Worm (Caenorhabditis elegans): ENCODE measurements around the gene nos-3.

ce11 chrII:9700363-9700762, 45.8 kb upstream of the nos-3 start, which contains the start of the genes Y53C12A.8 and Y53C12A.7:
- no peak for TF ChIP-seq daf-8 (GFP tag; IDR thresholded peaks at IDR 0.05)
- no peak for TF ChIP-seq lin-13 (GFP tag; optimal IDR thresholded peaks at IDR 0.05)
- TF ChIP-seq nhr-25 (tag; optimal IDR thresholded peaks at IDR 0.05; ENCODE audit: borderline replicate concordance, insufficient read depth) = no peak
- TF ChIP-seq pqm-1 (tag; optimal IDR thresholded peaks at IDR 0.05) = no peak
- no peak for TF ChIP-seq unc-62 (GFP tag; optimal IDR thresholded peaks at IDR 0.05 in 1 of 2)
- no peak for TF ChIP-seq unc-62 (tag; optimal IDR thresholded peaks at IDR 0.05)
- TF ChIP-seq nhr-237 (tag; optimal IDR thresholded peaks at IDR 0.05) = no peak
- TF ChIP-seq hlh-30 (tag; optimal IDR thresholded peaks at IDR 0.05; ENCODE audit: insufficient read depth) = no peak
- no peak for TF ChIP-seq daf-12 (tag; optimal IDR thresholded peaks at IDR 0.05)
- no peak for TF ChIP-seq snpc-4 (tag; optimal IDR thresholded peaks at IDR 0.05)
- TF ChIP-seq zag-1 (tag; optimal IDR thresholded peaks at IDR 0.05) = no peak
- TF ChIP-seq ztf-11 (tag; optimal IDR thresholded peaks at IDR 0.05) = no peak
